Fruit fly (Drosophila melanogaster) whole organism, prepupa: ENCODE data around the gene CG13126.

ENCODE experiments used
- CG31627 ChIP-seq: fragments of 200-800 bp; sonication (Bioruptor generic); optimal IDR thresholded peaks from 3 replicates; lab custom pipeline; 2016; ENCODE audit warnings: missing biosample characterization, missing genetic modification characterization
- CG6854 ChIP-seq: fragments of 200-800 bp; sonication (Bioruptor generic); optimal IDR thresholded peaks from 2 replicates; lab custom pipeline; 2017; ENCODE audit warnings: missing biosample characterization, mild to moderate bottlenecking, missing genetic modification characterization
- CG8319 ChIP-seq: fragments of 200-800 bp; sonication (Bioruptor generic); optimal IDR thresholded peaks from 3 replicates; lab custom pipeline; 2016; ENCODE audit warnings: missing biosample characterization, missing genetic modification characterization
- CG9139 ChIP-seq: fragments of 200-800 bp; sonication (Bioruptor generic); optimal IDR thresholded peaks from 3 replicates; lab custom pipeline; 2017; ENCODE audit warnings: missing biosample characterization, mild to moderate bottlenecking, missing genetic modification characterization
- Ets21C ChIP-seq: fragments of 200-800 bp; sonication (Bioruptor generic); optimal IDR thresholded peaks from 3 replicates; lab custom pipeline; 2016; ENCODE audit warnings: missing biosample characterization, missing genetic modification characterization
- Gug ChIP-seq: fragments of 200-800 bp; sonication (Bioruptor generic); IDR thresholded peaks from 2 replicates; pipeline ENCODE4 v1.3.6; 2022; ENCODE audit warnings: missing biosample characterization, missing genetic modification characterization
- Hr39 ChIP-seq: fragments of 200-800 bp; sonication (Bioruptor generic); optimal IDR thresholded peaks from 2 replicates; lab custom pipeline; 2016; ENCODE audit warnings: missing biosample characterization, missing genetic modification characterization
- Met ChIP-seq: fragments of 200-800 bp; sonication (Bioruptor generic); optimal IDR thresholded peaks from 3 replicates; lab custom pipeline; 2016; ENCODE audit warnings: missing biosample characterization, missing genetic modification characterization
- achi ChIP-seq: fragments of 200-800 bp; sonication (Bioruptor generic); optimal IDR thresholded peaks from 3 replicates; lab custom pipeline; 2016; ENCODE audit warnings: missing biosample characterization, missing genetic modification characterization
- net ChIP-seq: fragments of 200-800 bp; sonication (Bioruptor generic); optimal IDR thresholded peaks from 3 replicates; lab custom pipeline; 2016; ENCODE audit warnings: missing biosample characterization, missing genetic modification characterization
- vri ChIP-seq: fragments of 200-800 bp; sonication (Bioruptor generic); optimal IDR thresholded peaks from 3 replicates; lab custom pipeline; 2016; ENCODE audit warnings: missing biosample characterization, mild to moderate bottlenecking, missing genetic modification characterization

- TF ChIP-seq CG8319 (GFP tag; lab: Kevin White, UChicago), result no peak
- no peak for TF ChIP-seq Ets21C (GFP tag; lab: Kevin White, UChicago)
- no peak for TF ChIP-seq CG9139 (GFP tag; lab: Kevin White, UChicago)
- no peak for TF ChIP-seq net (GFP tag; lab: Kevin White, UChicago)
- no peak for TF ChIP-seq Hr39 (GFP tag; lab: Kevin White, UChicago)
- no peak for TF ChIP-seq vri (GFP tag; lab: Kevin White, UChicago)
- no peak for TF ChIP-seq Gug (GFP tag; lab: Robert Waterston, UW)
- no peak for TF ChIP-seq CG31627 (GFP tag; lab: Kevin White, UChicago)
- peak; percentile 8 for TF ChIP-seq CG6854 (GFP tag; lab: Kevin White, UChicago)
- TF ChIP-seq achi (GFP tag; lab: Kevin White, UChicago), result no peak
- no peak for TF ChIP-seq Met (GFP tag; lab: Kevin White, UChicago)
These were observed 7.9 kb downstream of the CG13126 start for dm6 chr2L:9946051-9946450.
